Worm (Caenorhabditis elegans): Measurements from ENCODE around the gene ZC449.5.

ZC449.5 gene

ce11 chrX:5060756-5061155 is 23.2 kb upstream of the ZC449.5 start, which contains the start of gene C24H10.3:
TSS of gene C24H10.3 (plus strand) at chrX:5061056.
- TF ChIP-seq dao-5 (tag; optimal IDR thresholded peaks at IDR 0.05), result no peak
- no peak for TF ChIP-seq W03F9.2 (tag; optimal IDR thresholded peaks at IDR 0.05)
- TF ChIP-seq him-1 (tag; optimal IDR thresholded peaks at IDR 0.05), result no peak

DNA sequence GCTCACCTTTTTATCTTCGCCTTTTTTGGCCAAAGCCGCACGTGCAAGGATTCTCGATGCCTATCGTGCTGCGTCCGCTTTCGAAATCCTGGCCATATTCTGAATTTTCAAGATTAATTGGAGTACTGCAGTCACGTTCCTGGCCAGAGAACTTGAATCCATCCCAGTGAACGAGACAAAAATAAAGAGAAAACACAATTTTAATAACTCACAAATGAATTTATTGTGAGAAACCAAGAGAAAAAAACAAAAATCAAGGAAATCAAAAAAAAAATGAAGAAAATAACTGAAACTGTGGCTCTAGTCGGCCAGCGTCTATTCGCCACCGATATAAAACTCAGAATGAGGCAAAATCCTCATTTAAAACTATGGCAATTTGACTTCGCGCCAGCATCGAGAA is 21.6 kb upstream of the ZC449.5 start, which contains the start of gene C24H10.4:
Gene C24H10.4 (minus strand): TSS at position 101 of the 400 bp plus-strand sequence.
- TF ChIP-seq him-1 (tag; optimal IDR thresholded peaks at IDR 0.05) (no peak), W03F9.2 (tag; optimal IDR thresholded peaks at IDR 0.05) (no peak), dao-5 (tag; optimal IDR thresholded peaks at IDR 0.05) (no peak)

DNA sequence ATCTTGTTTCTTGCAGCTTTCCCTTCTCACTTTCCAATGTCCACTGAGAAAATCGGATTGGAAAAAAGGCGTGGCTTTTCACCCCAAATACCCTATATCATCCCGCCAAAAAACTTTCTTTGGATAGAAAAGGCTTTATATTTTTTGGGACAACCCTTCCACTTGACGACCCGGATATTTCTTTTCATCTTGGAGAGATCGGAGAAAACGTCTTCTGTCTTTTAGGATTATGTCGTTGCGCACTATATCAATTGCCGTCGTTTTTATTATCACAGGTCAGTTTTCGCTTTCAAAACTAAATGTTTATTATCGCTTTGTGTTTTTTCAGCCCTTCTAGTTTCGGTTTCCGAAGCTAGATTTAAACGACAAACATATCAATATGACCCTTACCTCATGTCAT is 6.3 kb upstream of the ZC449.5 start, which contains the start of gene Y64H9A.2:
Gene Y64H9A.2 (plus strand): TSS at position 90 of the 400 bp plus-strand sequence.
- no peak for TF ChIP-seq W03F9.2 (tag; optimal IDR thresholded peaks at IDR 0.05)
- no peak for TF ChIP-seq dao-5 (tag; optimal IDR thresholded peaks at IDR 0.05)
- TF ChIP-seq him-1 (tag; optimal IDR thresholded peaks at IDR 0.05), result no peak

ce11 chrX:5040038-5040437 is 2.5 kb upstream of the ZC449.5 start:
- TF ChIP-seq W03F9.2 (tag; optimal IDR thresholded peaks at IDR 0.05) (no peak), dao-5 (tag; optimal IDR thresholded peaks at IDR 0.05) (no peak), him-1 (tag; optimal IDR thresholded peaks at IDR 0.05) (no peak)

DNA sequence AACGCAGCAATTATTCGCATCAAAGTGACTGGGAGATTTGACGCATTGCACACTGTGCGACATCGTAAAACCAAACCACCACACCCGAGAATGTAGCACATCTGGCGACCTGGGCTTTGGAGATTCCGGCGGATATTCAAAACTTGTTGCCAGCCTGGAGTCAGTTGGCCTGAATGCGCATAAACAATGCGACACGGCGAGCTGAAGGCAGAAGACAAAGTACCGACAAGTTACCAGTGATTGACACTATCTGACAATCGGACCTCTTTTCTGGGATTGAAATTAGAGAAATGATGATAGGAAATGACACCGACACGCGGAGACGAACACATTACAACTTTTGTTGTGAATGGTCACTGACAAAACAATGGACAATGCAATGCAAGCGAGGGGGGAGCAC is 1.2 kb upstream of the ZC449.5 start:
- TF ChIP-seq W03F9.2 (tag; optimal IDR thresholded peaks at IDR 0.05), result no peak
- TF ChIP-seq him-1 (tag; optimal IDR thresholded peaks at IDR 0.05), result no peak
- TF ChIP-seq dao-5 (tag; optimal IDR thresholded peaks at IDR 0.05), result no peak

ce11 chrX:5033868-5034267 is 3.7 kb downstream of the ZC449.5 start, which contains the start of gene ZC449.4:
TSS of gene ZC449.4 (minus strand) at chrX:5033968.
- no peak for TF ChIP-seq W03F9.2 (tag; optimal IDR thresholded peaks at IDR 0.05)
- TF ChIP-seq dao-5 (tag; optimal IDR thresholded peaks at IDR 0.05), result no peak
- TF ChIP-seq him-1 (tag; optimal IDR thresholded peaks at IDR 0.05), result no peak

DNA sequence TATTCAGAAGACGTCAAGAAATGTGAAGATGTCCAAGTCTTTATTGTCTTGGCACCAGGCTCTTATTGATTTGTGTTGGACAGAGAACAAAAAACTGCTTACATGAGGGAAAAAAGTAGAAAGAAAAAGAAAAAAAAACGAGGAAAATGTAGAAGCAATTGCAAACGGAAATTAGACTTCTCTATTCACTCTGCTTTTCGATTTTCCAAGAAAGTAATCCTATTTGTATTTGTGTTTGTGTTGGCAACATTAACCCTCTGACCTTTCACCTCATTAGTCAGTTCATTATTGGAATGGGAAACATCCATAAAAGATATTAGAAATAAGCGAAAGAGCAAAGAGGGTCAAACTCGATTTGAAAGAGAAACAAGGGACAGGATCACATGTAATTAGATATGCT is 5.8 kb downstream of the ZC449.5 start:
- TF ChIP-seq W03F9.2 (tag; optimal IDR thresholded peaks at IDR 0.05) (no peak), him-1 (tag; optimal IDR thresholded peaks at IDR 0.05) (no peak), dao-5 (tag; optimal IDR thresholded peaks at IDR 0.05) (no peak)

DNA sequence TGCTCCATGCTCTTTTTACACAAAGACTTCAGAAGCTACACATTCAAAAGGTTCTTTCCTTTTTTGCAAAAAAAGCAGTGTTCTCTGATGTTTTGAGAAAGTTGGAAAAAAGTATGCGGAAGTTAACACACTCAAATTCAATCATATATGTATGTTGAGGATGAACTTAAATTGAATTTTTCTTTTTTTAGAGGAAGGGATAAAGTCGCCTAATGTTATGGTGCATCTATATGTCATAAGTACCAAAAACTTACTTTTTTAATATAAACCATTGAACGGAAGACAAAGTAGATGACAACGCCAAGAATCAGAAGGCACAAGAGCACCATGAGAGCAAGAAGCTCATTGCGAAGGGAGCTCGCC is 9.0 kb downstream of the ZC449.5 start:
- TF ChIP-seq dao-5 (tag; optimal IDR thresholded peaks at IDR 0.05) (no peak), W03F9.2 (tag; optimal IDR thresholded peaks at IDR 0.05) (no peak), him-1 (tag; optimal IDR thresholded peaks at IDR 0.05) (no peak)

DNA sequence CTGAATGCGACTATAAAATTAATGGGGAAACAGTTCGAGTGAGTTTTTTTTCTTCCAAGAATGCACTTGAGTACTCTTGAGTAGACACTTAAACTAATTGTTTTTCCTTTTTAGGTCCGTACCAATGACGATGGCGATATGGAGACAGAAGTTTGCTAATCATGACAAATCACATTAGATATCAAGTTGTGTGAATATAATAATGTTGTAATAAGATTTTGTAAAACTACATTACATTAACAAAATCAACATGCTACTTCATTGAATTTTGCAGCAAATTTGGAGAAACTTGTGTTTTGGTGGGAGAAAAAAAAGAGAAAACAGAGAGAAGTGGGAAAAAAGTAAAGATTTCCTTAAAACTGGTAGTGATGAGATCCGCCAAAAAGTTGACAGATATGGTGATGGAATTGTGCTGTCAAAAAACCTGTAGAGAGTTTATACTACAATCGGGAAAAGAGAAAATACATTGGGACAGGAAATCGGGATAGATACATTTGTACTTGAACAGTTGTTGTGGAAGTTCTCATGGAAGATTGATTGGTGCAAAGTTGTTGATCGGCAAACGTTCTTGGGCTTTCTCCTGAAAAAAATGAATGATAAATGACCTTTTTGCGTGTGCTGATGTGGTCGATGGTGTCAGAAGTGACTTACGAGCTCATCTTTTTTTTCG is 9.5 kb downstream of the ZC449.5 start:
- TF ChIP-seq him-1 (tag; optimal IDR thresholded peaks at IDR 0.05) (no peak), W03F9.2 (tag; optimal IDR thresholded peaks at IDR 0.05) (no peak), dao-5 (tag; optimal IDR thresholded peaks at IDR 0.05) (no peak)

ce11 chrX:5026461-5026860 is 11.1 kb downstream of the ZC449.5 start:
- TF ChIP-seq W03F9.2 (tag; optimal IDR thresholded peaks at IDR 0.05) (no peak), him-1 (tag; optimal IDR thresholded peaks at IDR 0.05) (no peak), dao-5 (tag; optimal IDR thresholded peaks at IDR 0.05) (no peak)

- TF ChIP-seq W03F9.2 (tag; optimal IDR thresholded peaks at IDR 0.05) (no peak), him-1 (tag; optimal IDR thresholded peaks at IDR 0.05) (no peak), dao-5 (tag; optimal IDR thresholded peaks at IDR 0.05) (no peak)
These were observed 13.3 kb downstream of the ZC449.5 start, which contains the start of gene ZC449.1 for ce11 chrX:5024300-5024699. TSS of gene ZC449.1 (plus strand) at chrX:5024420.

ce11 chrX:5022682-5023081 is 14.9 kb downstream of the ZC449.5 start:
- peak; percentile 40 for TF ChIP-seq him-1 (tag; optimal IDR thresholded peaks at IDR 0.05)
- TF ChIP-seq dao-5 (tag; optimal IDR thresholded peaks at IDR 0.05), result peak; percentile 56
- no peak for TF ChIP-seq W03F9.2 (tag; optimal IDR thresholded peaks at IDR 0.05)

DNA sequence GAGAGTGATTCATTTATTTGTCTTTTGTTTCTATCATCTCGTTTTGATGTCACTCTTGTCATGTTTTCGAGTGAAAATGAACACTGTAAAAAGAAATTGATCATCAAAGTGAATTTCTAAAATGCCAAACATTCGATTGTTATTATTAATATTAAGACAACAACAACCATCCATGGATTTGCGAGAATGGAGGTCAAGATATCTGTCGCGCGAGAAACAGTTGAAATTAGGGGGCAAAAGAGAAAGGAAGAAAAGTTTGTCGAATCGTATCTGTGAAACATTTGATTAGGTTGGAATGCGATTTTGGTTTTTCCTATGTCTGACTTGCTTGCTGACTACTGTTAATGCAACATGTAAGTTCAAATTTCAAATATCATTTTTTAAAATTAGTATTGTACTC is 16.6 kb downstream of the ZC449.5 start, which contains the start of gene ZC449.2:
Gene ZC449.2 (plus strand): TSS at position 290 of the 400 bp plus-strand sequence.
- TF ChIP-seq him-1 (tag; optimal IDR thresholded peaks at IDR 0.05) (no peak), W03F9.2 (tag; optimal IDR thresholded peaks at IDR 0.05) (no peak), dao-5 (tag; optimal IDR thresholded peaks at IDR 0.05) (no peak)

DNA sequence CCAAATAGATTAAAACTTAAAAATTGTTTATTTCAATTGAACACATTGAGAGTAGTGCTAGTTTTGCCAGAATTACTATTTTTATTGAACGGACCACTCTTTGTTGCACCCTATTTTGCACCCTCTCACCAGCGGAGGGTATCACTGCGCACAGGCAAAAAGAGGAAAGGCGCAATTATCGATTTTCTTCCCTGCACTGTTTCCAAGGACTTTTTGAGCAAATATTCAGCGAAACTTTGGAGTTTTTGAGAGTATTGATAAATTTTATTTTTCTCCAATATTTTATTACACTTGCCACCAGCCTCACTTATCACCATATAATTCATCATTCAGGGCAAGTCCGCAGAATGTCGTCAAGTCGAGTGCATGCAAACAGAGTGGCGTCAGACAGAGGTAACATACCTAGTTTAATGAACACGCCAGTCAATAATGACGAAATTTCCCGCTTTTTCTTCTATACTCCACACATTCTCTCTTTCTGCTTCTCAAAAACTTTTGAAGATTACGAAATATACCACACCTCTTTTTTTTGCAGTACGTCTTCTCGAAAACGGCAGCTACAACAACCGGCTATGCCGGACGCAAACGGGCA is 19.4 kb downstream of the ZC449.5 start:
- TF ChIP-seq W03F9.2 (tag; optimal IDR thresholded peaks at IDR 0.05), result peak; percentile 13
- TF ChIP-seq dao-5 (tag; optimal IDR thresholded peaks at IDR 0.05), result no peak
- no peak for TF ChIP-seq him-1 (tag; optimal IDR thresholded peaks at IDR 0.05)

All from whole organism, L4/young adult.